Worm (Caenorhabditis elegans) whole organism, young adult: ENCODE measurements around the gene C53D6.8.

Experiments
- F52B5.7 ChIP-seq: sonication (generic microtip); optimal IDR thresholded peaks from 2 replicates; lab custom pipeline; 2016; ENCODE audit warnings: mild to moderate bottlenecking, missing genetic modification characterization, missing compliant biosample characterization
- Y53G8AR.9 ChIP-seq: fragments of 200-800 bp; sonication (Bioruptor generic); conservative IDR thresholded peaks from 2 replicates; pipeline ENCODE4 v1.3.6; 2022; ENCODE audit warnings: missing genetic modification reagents, missing genetic modification characterization, missing compliant biosample characterization
- ama-1 ChIP-seq, 3 experiments: fragments of 150-350 bp in 1 of 3; sonication (generic microtip) in 2 of 3; optimal IDR thresholded peaks; 2 replicates each; lab custom pipeline; 2014 to 2018; ENCODE audit warnings: missing biosample characterization in 2 of 3, missing genetic modification characterization in 2 of 3, missing genetic modification reagents in 2 of 3
- attf-5 ChIP-seq: fragments of 200-800 bp; sonication (Bioruptor generic); optimal IDR thresholded peaks from 2 replicates; lab custom pipeline; 2018; ENCODE audit warnings: mild to moderate bottlenecking, missing genetic modification characterization, missing compliant biosample characterization
- ceh-79 ChIP-seq: sonication (generic microtip); optimal IDR thresholded peaks from 2 replicates; lab custom pipeline; 2017; ENCODE audit warnings: mild to moderate bottlenecking, missing genetic modification characterization, missing compliant biosample characterization
- him-1 ChIP-seq: sonication (generic microtip); optimal IDR thresholded peaks from 2 replicates; lab custom pipeline; 2016; ENCODE audit warnings: missing genotype, missing genetic modification reagents, missing genetic modification characterization, missing compliant biosample characterization
- hlh-26 ChIP-seq: fragments of 200-800 bp; sonication (Bioruptor generic); conservative IDR thresholded peaks from 2 replicates; pipeline ENCODE4 v1.3.6; 2022; ENCODE audit warnings: missing genetic modification reagents, missing genetic modification characterization, missing compliant biosample characterization
- mcd-1 ChIP-seq: fragments of 200-800 bp; sonication (Bioruptor generic); IDR thresholded peaks from 2 replicates; pipeline ENCODE4 v1.3.6; 2022; ENCODE audit warnings: missing genetic modification reagents, missing genetic modification characterization, missing compliant biosample characterization
- mel-28 ChIP-seq: sonication (generic microtip); optimal IDR thresholded peaks from 2 replicates; lab custom pipeline; 2016; ENCODE audit warnings: borderline replicate concordance, mild to moderate bottlenecking, missing genetic modification characterization, missing compliant biosample characterization
- nfya-1 ChIP-seq: sonication (generic microtip); optimal IDR thresholded peaks from 2 replicates; lab custom pipeline; 2017; ENCODE audit warnings: antibody characterized with exemption, missing compliant biosample characterization, missing genetic modification characterization, borderline replicate concordance; ENCODE audit not compliant: insufficient read depth
- tlf-1 ChIP-seq: fragments of 200-800 bp; sonication (Bioruptor generic); optimal IDR thresholded peaks from 2 replicates; lab custom pipeline; 2018; ENCODE audit warnings: mild to moderate bottlenecking, missing genetic modification characterization, missing compliant biosample characterization
- ztf-18 ChIP-seq: sonication (generic microtip); optimal IDR thresholded peaks from 2 replicates; lab custom pipeline; 2016; ENCODE audit warnings: missing genotype, mild to moderate bottlenecking, missing genetic modification characterization, missing compliant biosample characterization

DNA sequence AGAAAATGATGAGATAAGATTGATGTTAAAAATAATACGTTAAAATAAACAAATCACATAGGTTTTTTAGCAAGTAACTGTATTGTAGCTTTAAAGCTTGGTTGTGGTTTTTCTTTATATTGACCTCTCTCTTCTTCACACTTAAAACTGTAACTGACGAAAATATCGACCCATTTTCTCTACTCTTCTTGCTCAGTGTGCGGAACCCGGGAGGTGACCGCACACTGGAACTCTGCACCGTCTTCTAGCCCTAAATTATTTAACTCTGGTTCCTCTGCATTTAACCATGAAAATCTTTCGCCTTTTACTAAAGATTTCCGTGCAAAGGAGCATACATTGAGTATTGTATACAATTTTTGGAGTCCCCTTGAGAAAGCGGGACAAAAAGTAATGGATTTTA, 8.0 kb downstream of the C53D6.8 start:
- TF ChIP-seq ztf-18 (tag; lab: Kevin White, UChicago) = no peak
- no peak for TF ChIP-seq ceh-79 (tag; lab: Kevin White, UChicago)
- no peak for TF ChIP-seq mcd-1 (GFP tag; lab: Robert Waterston, UW)
- TF ChIP-seq Y53G8AR.9 (GFP tag; lab: Robert Waterston, UW) = no peak
- no peak for TF ChIP-seq hlh-26 (GFP tag; lab: Robert Waterston, UW)
- no peak for TF ChIP-seq nfya-1 (tag; lab: Kevin White, UChicago)
- no peak for TF ChIP-seq ama-1 (optimal IDR thresholded peaks at IDR 0.05; lab: Kevin White, UChicago)
- no peak for TF ChIP-seq ama-1 (GFP tag; optimal IDR thresholded peaks at IDR 0.05; lab: Kevin White, UChicago)
- no peak for TF ChIP-seq mel-28 (tag; lab: Kevin White, UChicago)
- TF ChIP-seq tlf-1 (GFP tag; lab: Kevin White, UChicago) = no peak
- TF ChIP-seq him-1 (tag; lab: Kevin White, UChicago) = no peak
- TF ChIP-seq attf-5 (GFP tag; lab: Kevin White, UChicago) = no peak
- TF ChIP-seq F52B5.7 (tag; lab: Kevin White, UChicago) = no peak
